Fruit fly (Drosophila melanogaster) whole organism, prepupa: ENCODE data around the gene CG3009.

Experiments
- Blimp-1 ChIP-seq: fragments of 200-800 bp; sonication (Bioruptor generic); optimal IDR thresholded peaks from 3 replicates; lab custom pipeline; 2017; ENCODE audit warnings: missing biosample characterization, missing genetic modification characterization, mild to moderate bottlenecking, moderate library complexity, missing genetic modification reagents
- CG34406 ChIP-seq: fragments of 200-800 bp; sonication (Bioruptor generic); optimal IDR thresholded peaks from 3 replicates; lab custom pipeline; 2016; ENCODE audit warnings: missing biosample characterization, missing genetic modification characterization
- CG6854 ChIP-seq: fragments of 200-800 bp; sonication (Bioruptor generic); optimal IDR thresholded peaks from 2 replicates; lab custom pipeline; 2017; ENCODE audit warnings: missing biosample characterization, mild to moderate bottlenecking, missing genetic modification characterization
- CG8319 ChIP-seq: fragments of 200-800 bp; sonication (Bioruptor generic); optimal IDR thresholded peaks from 3 replicates; lab custom pipeline; 2016; ENCODE audit warnings: missing biosample characterization, missing genetic modification characterization
- CG8632 ChIP-seq: fragments of 200-800 bp; sonication (Bioruptor generic); optimal IDR thresholded peaks from 3 replicates; lab custom pipeline; 2016; ENCODE audit warnings: missing biosample characterization, missing genetic modification characterization
- CG9139 ChIP-seq: fragments of 200-800 bp; sonication (Bioruptor generic); optimal IDR thresholded peaks from 3 replicates; lab custom pipeline; 2017; ENCODE audit warnings: missing biosample characterization, mild to moderate bottlenecking, missing genetic modification characterization
- Eip75B ChIP-seq: fragments of 200-800 bp; sonication (Bioruptor generic); optimal IDR thresholded peaks from 3 replicates; lab custom pipeline; 2016; ENCODE audit warnings: missing biosample characterization, missing genetic modification characterization
- Hr4 ChIP-seq: fragments of 200-800 bp; sonication (Bioruptor generic); optimal IDR thresholded peaks from 3 replicates; lab custom pipeline; 2016; ENCODE audit warnings: missing biosample characterization, missing genetic modification characterization
- Smox ChIP-seq: fragments of 200-800 bp; sonication (Bioruptor generic); optimal IDR thresholded peaks from 3 replicates; lab custom pipeline; 2016; ENCODE audit warnings: missing biosample characterization, missing genetic modification characterization
- ss ChIP-seq, 2 experiments: fragments of 200-800 bp; sonication (Bioruptor generic); optimal IDR thresholded peaks; 2 replicates in 1 of 2; 3 replicates in 1 of 2; lab custom pipeline; 2017 to 2018; ENCODE audit warnings: mild to moderate bottlenecking in 2 of 2, missing biosample characterization in 2 of 2, missing genetic modification characterization in 2 of 2, moderate library complexity in 1 of 2

DNA sequence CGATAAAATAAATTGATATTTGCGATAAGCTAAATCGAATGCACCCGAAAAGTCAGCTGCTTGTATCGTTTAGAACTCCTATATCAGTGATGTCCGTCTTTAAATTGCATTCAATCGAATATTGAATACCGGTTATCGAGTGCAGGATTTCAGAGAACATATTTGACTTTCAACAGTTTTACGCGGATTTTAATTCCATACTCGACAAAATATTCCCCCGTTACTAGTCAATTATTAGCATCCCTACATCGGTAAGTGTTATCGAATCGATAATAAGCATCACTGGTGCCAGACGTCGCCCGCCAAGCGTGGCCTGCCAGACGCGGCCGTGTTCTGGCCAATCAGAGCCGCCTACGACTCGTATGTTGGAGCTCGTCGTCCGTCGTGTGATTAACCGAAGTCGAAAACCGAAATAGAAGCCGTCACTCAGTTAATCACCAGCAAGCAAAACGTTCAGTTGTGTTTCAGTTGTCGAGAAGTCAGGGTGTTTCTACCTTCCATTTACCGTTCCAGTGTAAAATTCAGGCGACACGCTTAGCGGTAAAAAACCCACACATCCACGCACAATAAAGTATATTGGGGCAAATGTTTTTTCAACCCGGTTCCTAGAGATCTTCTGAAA is 21.4 kb upstream of the CG3009 start, which contains the start of gene ctp:
- TF ChIP-seq Smox (GFP tag; lab: Kevin White, UChicago) (peak; percentile 46), CG8632 (GFP tag; lab: Kevin White, UChicago) (no peak), CG6854 (GFP tag; lab: Kevin White, UChicago) (peak; percentile 47), CG34406 (GFP tag; lab: Kevin White, UChicago) (no peak), CG8319 (peak; percentile 6), CG9139 (no peak), Eip75B (GFP tag; lab: Kevin White, UChicago) (peak; percentile 6), Blimp-1 (GFP tag; lab: Kevin White, UChicago) (no peak), Hr4 (peak; percentile 20), ss (GFP tag; optimal IDR thresholded peaks at IDR 0.05; lab: Kevin White, UChicago) (peak; percentile 50 to 56)
